Worm (Caenorhabditis elegans) whole organism, L3 larva: ENCODE data around the gene gst-13.

ENCODE experiments used
- R02D3.7 ChIP-seq: fragments of 150-350 bp; optimal IDR thresholded peaks from 2 replicates; lab custom pipeline; 2014; ENCODE audit warnings: missing biosample characterization, missing genetic modification characterization
- ama-1 ChIP-seq: fragments of 150-350 bp; optimal IDR thresholded peaks from 2 replicates; lab custom pipeline; 2018
- ceh-82 ChIP-seq: fragments of 150-350 bp; optimal IDR thresholded peaks from 2 replicates; lab custom pipeline; 2014; ENCODE audit warnings: missing biosample characterization, missing genetic modification characterization
- fos-1 ChIP-seq: fragments of 150-350 bp; optimal IDR thresholded peaks from 2 replicates; lab custom pipeline; 2014; ENCODE audit warnings: missing biosample characterization, missing genetic modification characterization
- mdl-1 ChIP-seq: fragments of 150-350 bp; optimal IDR thresholded peaks from 2 replicates; lab custom pipeline; 2014; ENCODE audit warnings: missing biosample characterization, missing genetic modification characterization
- nhr-28 ChIP-seq: fragments of 150-350 bp; optimal IDR thresholded peaks from 2 replicates; lab custom pipeline; 2014; ENCODE audit warnings: missing biosample characterization, missing genetic modification characterization
- pqm-1 ChIP-seq: fragments of 150-350 bp; optimal IDR thresholded peaks from 2 replicates; lab custom pipeline; 2017; ENCODE audit warnings: missing biosample characterization, missing genetic modification characterization, inconsistent platforms
- tbx-2 ChIP-seq: sonication (generic microtip); optimal IDR thresholded peaks from 2 replicates; lab custom pipeline; 2016; ENCODE audit warnings: mild to moderate bottlenecking, missing genetic modification characterization, missing compliant biosample characterization
- unc-39 ChIP-seq: sonication (generic microtip); optimal IDR thresholded peaks from 4 replicates; lab custom pipeline; 2017; ENCODE audit warnings: missing biosample characterization, missing genetic modification characterization
- unc-62 ChIP-seq: fragments of 150-350 bp; sonication (generic microtip); optimal IDR thresholded peaks from 4 replicates; lab custom pipeline; 2014; ENCODE audit warnings: missing biosample characterization, missing genetic modification reagents, missing genetic modification characterization

- TF ChIP-seq unc-39 (no peak), unc-62 (GFP tag; lab: Kevin White, UChicago) (no peak), pqm-1 (no peak), ama-1 (lab: Kevin White, UChicago) (no peak), tbx-2 (tag; lab: Kevin White, UChicago) (no peak), ceh-82 (tag; lab: Kevin White, UChicago) (no peak), nhr-28 (tag; lab: Kevin White, UChicago) (no peak), mdl-1 (tag; lab: Kevin White, UChicago) (no peak), fos-1 (no peak), R02D3.7 (no peak)
Measured at ce11 chrII:9254187-9254586, 22.9 kb downstream of the gst-13 start, which contains the start of gene nlp-82.
